Worm (Caenorhabditis elegans) whole organism, L2 larva: ENCODE measurements around the gene cutl-2.

ENCODE experiments used
- ama-1 ChIP-seq: fragments of 150-350 bp; optimal IDR thresholded peaks from 2 replicates; lab custom pipeline; 2018; ENCODE audit warnings: inconsistent platforms
- ceh-82 ChIP-seq: fragments of 150-350 bp; optimal IDR thresholded peaks from 2 replicates; lab custom pipeline; 2014; ENCODE audit warnings: missing biosample characterization, missing genetic modification characterization
- egl-27 ChIP-seq: sonication (generic microtip); optimal IDR thresholded peaks from 3 replicates; lab custom pipeline; 2017; ENCODE audit warnings: missing biosample characterization, missing genetic modification reagents, missing genetic modification characterization
- gmeb-1 ChIP-seq: fragments of 150-350 bp; optimal IDR thresholded peaks from 2 replicates; lab custom pipeline; 2014; ENCODE audit warnings: missing biosample characterization, missing genetic modification characterization
- lsy-2 ChIP-seq, 2 experiments: fragments of 150-350 bp in 1 of 2; sonication (generic microtip) in 1 of 2; optimal IDR thresholded peaks; 2 replicates each; lab custom pipeline; 2014 to 2017; ENCODE audit warnings: missing biosample characterization in 2 of 2, missing genetic modification characterization in 2 of 2
- mab-5 ChIP-seq: fragments of 150-350 bp; optimal IDR thresholded peaks from 2 replicates; lab custom pipeline; 2014; ENCODE audit warnings: missing biosample characterization, missing genetic modification characterization
- skn-1 ChIP-seq: sonication (generic microtip); optimal IDR thresholded peaks from 2 replicates; lab custom pipeline; 2017; ENCODE audit warnings: missing biosample characterization, missing genetic modification characterization
- sma-3 ChIP-seq: sonication (generic microtip); optimal IDR thresholded peaks from 2 replicates; lab custom pipeline; 2016; ENCODE audit warnings: missing genetic modification reagents, missing genetic modification characterization, missing compliant biosample characterization
- unc-55 ChIP-seq: fragments of 150-350 bp; sonication (generic microtip); optimal IDR thresholded peaks from 3 replicates; lab custom pipeline; 2014; ENCODE audit warnings: missing biosample characterization, missing genetic modification reagents, missing genetic modification characterization
- unc-62 ChIP-seq: fragments of 150-350 bp; optimal IDR thresholded peaks from 2 replicates; lab custom pipeline; 2014; ENCODE audit warnings: missing biosample characterization, missing genetic modification reagents, missing genetic modification characterization
- zag-1 ChIP-seq: fragments of 150-350 bp; optimal IDR thresholded peaks from 2 replicates; lab custom pipeline; 2014; ENCODE audit warnings: missing biosample characterization, missing genetic modification characterization
- ztf-11 ChIP-seq: sonication (generic microtip); optimal IDR thresholded peaks from 2 replicates; lab custom pipeline; 2017; ENCODE audit warnings: missing biosample characterization, missing genetic modification characterization
- ztf-4 ChIP-seq: fragments of 150-350 bp; optimal IDR thresholded peaks from 2 replicates; lab custom pipeline; 2014; ENCODE audit warnings: missing biosample characterization, missing genetic modification characterization

DNA sequence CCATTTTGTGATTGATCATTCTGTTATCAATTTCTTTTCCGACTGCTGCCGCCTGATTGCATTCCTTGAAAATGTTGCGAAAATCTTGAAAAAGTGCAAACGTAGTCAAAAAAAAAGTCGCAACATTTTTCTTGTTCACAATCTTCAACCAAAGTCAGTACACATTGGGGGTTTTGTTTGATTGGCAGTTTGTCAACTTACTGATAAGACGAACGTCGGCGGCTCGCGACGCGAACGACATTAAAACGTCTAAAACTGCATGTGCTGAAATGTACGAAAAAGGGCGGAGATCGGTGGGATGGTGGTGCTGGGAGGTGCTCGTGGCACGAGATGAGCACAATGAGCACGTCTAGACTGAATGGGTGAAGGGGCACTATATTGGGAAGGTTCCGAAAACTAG is 14.3 kb upstream of the cutl-2 start:
- no peak for TF ChIP-seq ztf-4 (tag; lab: Kevin White, UChicago)
- no peak for TF ChIP-seq mab-5 (tag; lab: Kevin White, UChicago)
- no peak for TF ChIP-seq ceh-82 (tag; lab: Kevin White, UChicago)
- TF ChIP-seq unc-55 (GFP tag; lab: Kevin White, UChicago), result no peak
- TF ChIP-seq ama-1 (lab: Kevin White, UChicago), result no peak
- TF ChIP-seq lsy-2 (tag; optimal IDR thresholded peaks at IDR 0.05; lab: Kevin White, UChicago), result no peak
- no peak for TF ChIP-seq skn-1 (tag; lab: Kevin White, UChicago)
- TF ChIP-seq egl-27, result no peak
- no peak for TF ChIP-seq unc-62
- TF ChIP-seq sma-3 (GFP tag; lab: Kevin White, UChicago), result no peak
- no peak for TF ChIP-seq zag-1 (tag; lab: Kevin White, UChicago)
- TF ChIP-seq gmeb-1 (tag; lab: Kevin White, UChicago), result no peak
- TF ChIP-seq ztf-11 (tag; lab: Kevin White, UChicago), result no peak
